Worm (Caenorhabditis elegans) whole organism, L4 larva: ENCODE results near the gene ttbk-8.2.

Experiments
- Y5F2A.4 ChIP-seq: fragments of 200-800 bp; sonication (Bioruptor generic); optimal IDR thresholded peaks from 2 replicates; lab custom pipeline; 2018; ENCODE audit warnings: mild to moderate bottlenecking, missing genetic modification characterization, missing compliant biosample characterization
- ZK337.2 ChIP-seq: fragments of 200-800 bp; sonication (Bioruptor generic); IDR thresholded peaks from 2 replicates; pipeline ENCODE4 v1.3.6; 2022; ENCODE audit warnings: missing genetic modification reagents, missing genetic modification characterization, missing compliant biosample characterization
- aha-1 ChIP-seq: fragments of 150-350 bp; peaks from one replicate; lab custom pipeline; 2014; ENCODE audit warnings: missing biosample characterization, missing genetic modification characterization
- attf-4 ChIP-seq: sonication (generic microtip); optimal IDR thresholded peaks from 3 replicates; lab custom pipeline; 2017; ENCODE audit warnings: missing biosample characterization, missing genetic modification characterization
- ces-1 ChIP-seq: fragments of 150-350 bp; sonication (generic microtip); optimal IDR thresholded peaks from 4 replicates; lab custom pipeline; 2014; ENCODE audit warnings: missing biosample characterization, missing genetic modification reagents, missing genetic modification characterization
- cey-2 ChIP-seq: sonication (generic microtip); optimal IDR thresholded peaks from 3 replicates; lab custom pipeline; 2017; ENCODE audit warnings: missing genetic modification characterization, mild to moderate bottlenecking, missing compliant biosample characterization, antibody characterized with exemption, borderline replicate concordance; ENCODE audit not compliant: insufficient read depth
- daf-16 ChIP-seq, 3 experiments: sonication (generic microtip); optimal IDR thresholded peaks; 2 replicates each; lab custom pipeline; 2016 to 2017; ENCODE audit warnings: missing genetic modification characterization in 3 of 3, missing genetic modification reagents in 3 of 3, mild to moderate bottlenecking in 2 of 3, missing compliant biosample characterization in 2 of 3, missing biosample characterization in 1 of 3, moderate library complexity in 1 of 3
- daf-8 ChIP-seq: fragments of 200-800 bp; sonication (Bioruptor generic); IDR thresholded peaks from 2 replicates; pipeline ENCODE4 v1.3.6; 2022; ENCODE audit warnings: missing genetic modification characterization, missing compliant biosample characterization
- dmd-6 ChIP-seq: fragments of 200-800 bp; sonication (Bioruptor generic); IDR thresholded peaks from 2 replicates; pipeline ENCODE4 v1.3.6; 2022; ENCODE audit warnings: missing genetic modification reagents, missing genetic modification characterization, missing compliant biosample characterization
- dve-1 ChIP-seq: sonication (generic microtip); optimal IDR thresholded peaks from 2 replicates; lab custom pipeline; 2017; ENCODE audit warnings: antibody characterized with exemption, mild to moderate bottlenecking, missing genetic modification characterization, missing compliant biosample characterization; ENCODE audit not compliant: insufficient read depth
- egl-27 ChIP-seq: sonication (generic microtip); optimal IDR thresholded peaks from 3 replicates; lab custom pipeline; 2017; ENCODE audit warnings: missing biosample characterization, missing genetic modification reagents, missing genetic modification characterization
- hif-1 ChIP-seq, 2 experiments: sonication (generic microtip); optimal IDR thresholded peaks; 2 replicates each; lab custom pipeline; 2016 to 2017; ENCODE audit warnings: missing compliant biosample characterization in 2 of 2, missing genetic modification characterization in 2 of 2, missing genetic modification reagents in 2 of 2, missing genotype in 2 of 2, mild to moderate bottlenecking in 1 of 2
- hlh-11 ChIP-seq: fragments of 200-800 bp; sonication (Bioruptor generic); optimal IDR thresholded peaks from 2 replicates; lab custom pipeline; 2018; ENCODE audit warnings: mild to moderate bottlenecking, missing genetic modification characterization, missing compliant biosample characterization
- hlh-30 ChIP-seq: sonication (generic microtip); optimal IDR thresholded peaks from 2 replicates; lab custom pipeline; 2017; ENCODE audit warnings: antibody characterized with exemption, mild to moderate bottlenecking, missing genetic modification characterization, missing compliant biosample characterization; ENCODE audit not compliant: insufficient read depth
- hmg-1.1 ChIP-seq: fragments of 200-800 bp; sonication (Bioruptor generic); IDR thresholded peaks from 2 replicates; pipeline ENCODE4 v1.3.6; 2022; ENCODE audit warnings: missing genetic modification reagents, missing genetic modification characterization, missing compliant biosample characterization
- jun-1 ChIP-seq: fragments of 150-350 bp; optimal IDR thresholded peaks from 2 replicates; lab custom pipeline; 2014; ENCODE audit warnings: missing biosample characterization, missing genetic modification reagents, missing genetic modification characterization
- lim-7 ChIP-seq: fragments of 200-800 bp; sonication (Bioruptor generic); IDR thresholded peaks from 2 replicates; pipeline ENCODE4 v1.3.6; 2022; ENCODE audit warnings: missing genetic modification characterization, missing compliant biosample characterization
- lin-13 ChIP-seq: fragments of 150-350 bp; optimal IDR thresholded peaks from 2 replicates; lab custom pipeline; 2014; ENCODE audit warnings: missing biosample characterization, missing genetic modification reagents, missing genetic modification characterization
- lin-38 ChIP-seq: fragments of 200-800 bp; sonication (Bioruptor generic); IDR thresholded peaks from 2 replicates; pipeline ENCODE4 v1.3.6; 2022; ENCODE audit warnings: missing genetic modification reagents, missing genetic modification characterization, missing compliant biosample characterization
- lir-3 ChIP-seq: sonication (generic microtip); optimal IDR thresholded peaks from 2 replicates; lab custom pipeline; 2016; ENCODE audit warnings: mild to moderate bottlenecking, missing genetic modification characterization, missing compliant biosample characterization
- lsy-2 ChIP-seq, 2 experiments: fragments of 150-350 bp in 1 of 2; sonication (generic microtip) in 1 of 2; optimal IDR thresholded peaks; 2 replicates each; lab custom pipeline; 2014 to 2017; ENCODE audit warnings: missing biosample characterization in 2 of 2, missing genetic modification characterization in 2 of 2
- mdl-1 ChIP-seq, 2 experiments: fragments of 150-350 bp in 1 of 2; sonication (generic microtip) in 1 of 2; optimal IDR thresholded peaks; 2 replicates each; lab custom pipeline; 2014 to 2017; ENCODE audit warnings: missing biosample characterization in 2 of 2, missing genetic modification characterization in 2 of 2
- mep-1 ChIP-seq: fragments of 150-350 bp; sonication (generic microtip); optimal IDR thresholded peaks from 3 replicates; lab custom pipeline; 2014; ENCODE audit warnings: missing biosample characterization, missing genetic modification characterization
- mes-2 ChIP-seq: sonication (generic microtip); optimal IDR thresholded peaks from 2 replicates; lab custom pipeline; 2016; ENCODE audit warnings: missing genotype, mild to moderate bottlenecking, missing genetic modification characterization, missing compliant biosample characterization; ENCODE audit not compliant: poor library complexity, severe bottlenecking
- mxl-3 ChIP-seq: fragments of 200-800 bp; sonication (Bioruptor generic); optimal IDR thresholded peaks from 2 replicates; lab custom pipeline; 2018; ENCODE audit warnings: mild to moderate bottlenecking, missing genetic modification characterization, missing compliant biosample characterization
- nhr-102 ChIP-seq: sonication (generic microtip); optimal IDR thresholded peaks from 2 replicates; lab custom pipeline; 2016; ENCODE audit warnings: mild to moderate bottlenecking, missing genetic modification characterization, moderate library complexity, missing compliant biosample characterization
- nhr-11 ChIP-seq: fragments of 150-350 bp; optimal IDR thresholded peaks from 2 replicates; lab custom pipeline; 2014; ENCODE audit warnings: missing biosample characterization, missing genetic modification characterization
- nhr-28 ChIP-seq: fragments of 150-350 bp; optimal IDR thresholded peaks from 2 replicates; lab custom pipeline; 2014; ENCODE audit warnings: missing biosample characterization, missing genetic modification characterization
- nhr-42 ChIP-seq: fragments of 200-800 bp; sonication (Bioruptor generic); IDR thresholded peaks from 2 replicates; pipeline ENCODE4 v1.3.6; 2022; ENCODE audit warnings: missing genetic modification characterization, missing compliant biosample characterization
- php-3 ChIP-seq: fragments of 200-800 bp; sonication (Bioruptor generic); IDR thresholded peaks from 2 replicates; pipeline ENCODE4 v1.3.6; 2022; ENCODE audit warnings: missing genetic modification reagents, missing genetic modification characterization, missing compliant biosample characterization
- pqm-1 ChIP-seq: sonication (generic microtip); optimal IDR thresholded peaks from 2 replicates; lab custom pipeline; 2017; ENCODE audit warnings: missing biosample characterization, missing genetic modification characterization
- rbr-2 ChIP-seq: sonication (generic microtip); optimal IDR thresholded peaks from 2 replicates; lab custom pipeline; 2016; ENCODE audit warnings: missing genotype, missing genetic modification characterization, missing compliant biosample characterization
- set-16 ChIP-seq: fragments of 200-800 bp; sonication (Bioruptor generic); IDR thresholded peaks from 2 replicates; pipeline ENCODE4 v1.3.6; 2022; ENCODE audit warnings: missing genetic modification reagents, missing genetic modification characterization, missing compliant biosample characterization
- snpc-1.2 ChIP-seq: fragments of 200-800 bp; sonication (Bioruptor generic); IDR thresholded peaks from 2 replicates; pipeline ENCODE4 v1.3.6; 2022; ENCODE audit warnings: missing genetic modification reagents, missing genetic modification characterization, missing compliant biosample characterization
- tag-97 ChIP-seq: fragments of 200-800 bp; sonication (Bioruptor generic); IDR thresholded peaks from 2 replicates; pipeline ENCODE4 v1.3.6; 2022; ENCODE audit warnings: missing genetic modification characterization, missing compliant biosample characterization
- tra-1 ChIP-seq: fragments of 200-800 bp; sonication (Bioruptor generic); IDR thresholded peaks from 2 replicates; pipeline ENCODE4 v1.3.6; 2022; ENCODE audit warnings: missing genetic modification reagents, missing genetic modification characterization, missing compliant biosample characterization
- unc-39 ChIP-seq: sonication (generic microtip); optimal IDR thresholded peaks from 2 replicates; lab custom pipeline; 2017; ENCODE audit warnings: missing biosample characterization, missing genetic modification characterization
- unc-62 ChIP-seq, 3 experiments: fragments of 150-350 bp in 1 of 3; sonication (generic microtip); optimal IDR thresholded peaks in 2 of 3; peaks in 1 of 3; 1 replicate in 1 of 3; 2 replicates in 2 of 3; lab custom pipeline; 2014 to 2017; ENCODE audit warnings: missing biosample characterization in 3 of 3, missing genetic modification characterization in 3 of 3, missing genetic modification reagents in 3 of 3, missing genotype in 1 of 3
- zfp-3 ChIP-seq: fragments of 200-800 bp; sonication (Bioruptor generic); conservative IDR thresholded peaks from 2 replicates; pipeline ENCODE4 v1.3.6; 2022; ENCODE audit warnings: missing genetic modification reagents, missing genetic modification characterization, missing compliant biosample characterization
- ztf-7 ChIP-seq: fragments of 150-350 bp; optimal IDR thresholded peaks from 2 replicates; lab custom pipeline; 2014; ENCODE audit warnings: missing biosample characterization, missing genetic modification characterization

The ttbk-8.2 gene

ce11 chrIV:5631628-5632027 lies at the start of gene ttbk-8.2:
ttbk-8.2 (plus strand) TSS chrIV:5631928.
- no peak for TF ChIP-seq lin-13
- no peak for TF ChIP-seq set-16 (GFP tag; lab: Robert Waterston, UW)
- TF ChIP-seq cey-2 (tag; lab: Kevin White, UChicago): no peak
- TF ChIP-seq daf-8: no peak
- TF ChIP-seq egl-27 (tag; lab: Kevin White, UChicago): no peak

ce11 chrIV:5582267-5582666 lies 49.5 kb upstream of the ttbk-8.2 start:
- TF ChIP-seq nhr-28: peak; percentile 81
- TF ChIP-seq ztf-7 (tag; lab: Kevin White, UChicago): peak; percentile 6
- TF ChIP-seq hlh-30 (tag; lab: Kevin White, UChicago): peak; percentile 88
- TF ChIP-seq lim-7 (GFP tag; lab: Robert Waterston, UW): no peak
- TF ChIP-seq tag-97: no peak
- peak; percentile 97 for TF ChIP-seq aha-1 (tag; lab: Kevin White, UChicago)
- TF ChIP-seq tra-1: 0 out of 2 replicates have a peak, but pooled peaks have one; percentile 36
- peak in 1 of 2 experiments; percentile 93 for TF ChIP-seq daf-16 (GFP tag; optimal IDR thresholded peaks at IDR 0.05; lab: Kevin White, UChicago)
- peak; percentile 93 for TF ChIP-seq daf-16 (tag; optimal IDR thresholded peaks at IDR 0.05; lab: Kevin White, UChicago)
- no peak for TF ChIP-seq zfp-3 (GFP tag; lab: Robert Waterston, UW)
- TF ChIP-seq lir-3 (tag; lab: Kevin White, UChicago): no peak
- peak; percentile 69 for TF ChIP-seq hmg-1.1 (GFP tag; lab: Robert Waterston, UW)
- TF ChIP-seq nhr-11: peak; percentile 62
- peak in 1 of 2 experiments; percentile 36 for TF ChIP-seq lsy-2 (tag; optimal IDR thresholded peaks at IDR 0.05; lab: Kevin White, UChicago)
- peak; percentile 65 for TF ChIP-seq mep-1 (tag; lab: Kevin White, UChicago)
- TF ChIP-seq hif-1 (tag; optimal IDR thresholded peaks at IDR 0.05; lab: Kevin White, UChicago): peak in 1 of 2 experiments; percentile 55
- no peak for TF ChIP-seq snpc-1.2
- peak; percentile 43 for TF ChIP-seq pqm-1 (tag; lab: Kevin White, UChicago)
- no peak for TF ChIP-seq ces-1 (GFP tag; lab: Kevin White, UChicago)
- peak in 1 of 2 experiments; percentile 70 for TF ChIP-seq unc-62 (GFP tag; optimal IDR thresholded peaks at IDR 0.05 in 1 of 2; lab: Kevin White, UChicago)
- no peak for TF ChIP-seq unc-62 (tag; optimal IDR thresholded peaks at IDR 0.05; lab: Kevin White, UChicago)
- TF ChIP-seq nhr-102 (tag; lab: Kevin White, UChicago): no peak
- TF ChIP-seq jun-1 (tag; lab: Kevin White, UChicago): peak; percentile 24
- peak; percentile 79 for TF ChIP-seq rbr-2 (tag; lab: Kevin White, UChicago)
- TF ChIP-seq dmd-6: peak; percentile 45
- TF ChIP-seq dve-1 (tag; lab: Kevin White, UChicago): peak; percentile 57
- TF ChIP-seq mdl-1 (tag; optimal IDR thresholded peaks at IDR 0.05; lab: Kevin White, UChicago): peak in 1 of 2 experiments; percentile 81
- no peak for TF ChIP-seq egl-27 (tag; lab: Kevin White, UChicago)
- no peak for TF ChIP-seq php-3 (GFP tag; lab: Robert Waterston, UW)
- no peak for TF ChIP-seq lin-38 (GFP tag; lab: Robert Waterston, UW)
- peak; percentile 85 for TF ChIP-seq hlh-11
- no peak for TF ChIP-seq ZK337.2 (GFP tag; lab: Robert Waterston, UW)
- no peak for TF ChIP-seq mes-2 (tag; lab: Kevin White, UChicago)
- peak; percentile 67 for TF ChIP-seq mxl-3 (GFP tag; lab: Kevin White, UChicago)
- TF ChIP-seq attf-4 (tag; lab: Kevin White, UChicago): no peak

ce11 chrIV:5582760-5583159 lies 49.0 kb upstream of the ttbk-8.2 start:
- TF ChIP-seq snpc-1.2 (no peak), aha-1 (tag; lab: Kevin White, UChicago) (no peak), hmg-1.1 (GFP tag; lab: Robert Waterston, UW) (no peak), nhr-11 (no peak), nhr-42 (GFP tag; lab: Robert Waterston, UW) (no peak), Y5F2A.4 (GFP tag; lab: Kevin White, UChicago) (no peak), hlh-11 (no peak), unc-39 (tag; lab: Kevin White, UChicago) (no peak), mxl-3 (GFP tag; lab: Kevin White, UChicago) (no peak)
